Fruit fly (Drosophila melanogaster): Measurements from ENCODE around the gene Dad.

Dad gene

dm6 chr3R:17108881-17109280 lies 55.1 kb downstream of the Dad start:
- TF ChIP-seq CG32532 (GFP tag; IDR thresholded peaks at IDR 0.05): peak; percentile 20; the same call in 1 of the 2 replicates
- no peak for TF ChIP-seq chn (GFP tag; optimal IDR thresholded peaks at IDR 0.05)
- peak; percentile 50 for TF ChIP-seq stwl (tag; optimal IDR thresholded peaks at IDR 0.05)
- TF ChIP-seq CTCF (GFP tag; optimal IDR thresholded peaks at IDR 0.05): peak; percentile 93
- TF ChIP-seq her (GFP tag; optimal IDR thresholded peaks at IDR 0.05): no peak
- no peak for TF ChIP-seq CG1647 (GFP tag; optimal IDR thresholded peaks at IDR 0.05)
- peak; percentile 42 for TF ChIP-seq sd (tag; optimal IDR thresholded peaks at IDR 0.05)
- no peak for TF ChIP-seq trem (tag; optimal IDR thresholded peaks at IDR 0.05)

DNA sequence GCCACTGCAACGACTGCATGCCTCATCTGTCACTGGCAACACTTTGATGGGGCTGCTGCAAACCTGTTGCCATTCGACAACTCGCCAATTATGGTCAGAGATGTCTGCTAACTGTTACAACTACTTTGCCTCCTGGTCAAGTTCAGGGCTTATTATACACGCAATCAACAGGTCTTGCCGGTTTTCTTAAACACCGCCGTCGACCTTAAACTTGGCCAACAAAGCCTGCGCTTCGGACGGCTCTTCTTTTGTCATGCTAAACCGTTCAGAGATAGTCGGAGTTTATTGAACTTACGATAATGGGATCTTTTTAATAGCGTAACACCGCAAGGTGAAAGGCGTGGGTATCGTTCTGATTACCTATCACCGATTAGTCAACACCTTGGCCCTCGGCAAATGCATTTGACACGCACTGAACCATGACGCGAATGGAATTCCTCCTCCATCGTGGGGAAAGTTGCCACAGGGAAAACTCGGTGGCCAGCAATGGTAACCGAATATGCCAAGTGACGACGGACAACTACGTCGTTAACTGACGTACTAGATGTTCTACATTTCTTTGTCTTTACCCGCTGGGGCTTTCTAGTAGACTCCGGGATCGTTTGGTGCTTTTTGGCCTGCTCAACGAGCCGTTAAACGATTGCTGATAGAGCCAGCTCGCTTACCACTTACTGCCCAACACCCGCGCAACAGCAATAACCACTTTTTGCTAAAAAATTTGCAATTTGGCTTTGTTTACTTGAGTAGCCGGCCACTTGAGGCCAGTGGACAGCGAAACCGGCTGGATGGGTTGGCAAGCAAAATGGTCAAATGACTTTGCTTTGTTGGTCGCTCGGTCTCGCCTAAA lies 57.3 kb downstream of the Dad start:
- TF ChIP-seq oc (tag; optimal IDR thresholded peaks at IDR 0.05) (peak; percentile 4), Neu2 (GFP tag; optimal IDR thresholded peaks at IDR 0.05; ENCODE audit: borderline replicate concordance) (peak; percentile 56), vvl (GFP tag; IDR thresholded peaks at IDR 0.05) (peak; percentile 15; the same call in 1 of the 2 replicates), Blimp-1 (GFP tag; optimal IDR thresholded peaks at IDR 0.05) (peak; percentile 2), CG9932 (GFP tag; IDR thresholded peaks at IDR 0.05) (no peak), CG11696 (GFP tag; IDR thresholded peaks at IDR 0.05) (no peak), gsb-n (tag; optimal IDR thresholded peaks at IDR 0.05) (peak; percentile 6)

DNA sequence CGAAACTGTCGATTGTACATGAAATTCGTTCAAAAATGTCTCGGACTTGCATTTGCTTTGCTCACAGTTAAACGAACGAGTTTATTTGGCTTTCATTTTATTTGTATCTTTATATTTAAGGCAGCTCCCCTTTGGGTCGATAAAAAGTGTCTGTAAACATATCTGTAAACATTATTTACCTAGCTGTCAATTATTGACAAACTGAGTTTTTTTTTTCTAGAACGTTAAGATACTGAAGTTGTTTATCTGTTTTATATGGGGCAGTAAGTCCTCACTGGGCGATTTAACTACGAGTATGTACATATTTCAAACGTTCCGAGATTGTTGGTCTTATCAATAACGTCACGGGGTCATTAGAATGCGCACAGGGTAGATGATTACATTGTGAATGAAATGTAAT lies 61.9 kb downstream of the Dad start:
- TF ChIP-seq CG9797 (GFP tag; optimal IDR thresholded peaks at IDR 0.05) (no peak), bab2 (GFP tag; optimal IDR thresholded peaks at IDR 0.05) (no peak), CG12769 (tag; optimal IDR thresholded peaks at IDR 0.05) (no peak), sens (GFP tag) (peak; percentile 70), stc (GFP tag; IDR thresholded peaks at IDR 0.05) (no peak), Hr78 (GFP tag; optimal IDR thresholded peaks at IDR 0.05) (peak in 1 of 2 experiments; percentile 51), CG5953 (GFP tag; IDR thresholded peaks at IDR 0.05) (no peak), CG14050 (GFP tag; IDR thresholded peaks at IDR 0.05) (no peak), nerfin-1 (tag; optimal IDR thresholded peaks at IDR 0.05) (peak; percentile 25), slou (GFP tag; optimal IDR thresholded peaks at IDR 0.05) (no peak), CG9215 (GFP tag; IDR thresholded peaks at IDR 0.05) (no peak), H15 (GFP tag; IDR thresholded peaks at IDR 0.05) (no peak), CG10274 (GFP tag; optimal IDR thresholded peaks at IDR 0.05) (no peak), zen2 (GFP tag; IDR thresholded peaks at IDR 0.05; ENCODE audit: partially characterized antibody) (no peak), zfh2 (GFP tag; optimal IDR thresholded peaks at IDR 0.05) (no peak), Eip74EF (GFP tag; optimal IDR thresholded peaks at IDR 0.05) (peak in 1 of 2 experiments; percentile 12), tio (GFP tag; optimal IDR thresholded peaks at IDR 0.05) (no peak), lilli (GFP tag; optimal IDR thresholded peaks at IDR 0.05) (no peak), CG8290 (GFP tag; optimal IDR thresholded peaks at IDR 0.05) (no peak), CG8290 (tag; optimal IDR thresholded peaks at IDR 0.05) (no peak), hkb (optimal IDR thresholded peaks at IDR 0.05) (no peak), hkb (GFP tag; IDR thresholded peaks at IDR 0.05) (no peak), CG33557 (GFP tag; optimal IDR thresholded peaks at IDR 0.05) (peak; percentile 69), Bdp1 (GFP tag; optimal IDR thresholded peaks at IDR 0.05) (no peak), ham (GFP tag; IDR thresholded peaks at IDR 0.05) (no peak), Fer2 (tag; optimal IDR thresholded peaks at IDR 0.05) (no peak), Taf1 (GFP tag; IDR thresholded peaks at IDR 0.05) (no peak), ash1 (GFP tag; optimal IDR thresholded peaks at IDR 0.05) (no peak), CG4617 (GFP tag; optimal IDR thresholded peaks at IDR 0.05; ENCODE audit: borderline replicate concordance) (no peak), crc (GFP tag; optimal IDR thresholded peaks at IDR 0.05) (no peak), D19A (tag; optimal IDR thresholded peaks at IDR 0.05) (no peak), CG15269 (tag; optimal IDR thresholded peaks at IDR 0.05) (no peak), NfI (GFP tag; optimal IDR thresholded peaks at IDR 0.05) (no peak)

Measured in whole organism, embryonic.